Fruit fly (Drosophila melanogaster) whole organism, embryonic: ENCODE measurements around the gene Wdr92.

ENCODE experiments used
- Asciz ChIP-seq: fragments of 200-800 bp; sonication (Bioruptor generic); optimal IDR thresholded peaks from 2 replicates; lab custom pipeline; 2017; ENCODE audit warnings: missing biosample characterization, mild to moderate bottlenecking, missing genetic modification characterization, missing genetic modification reagents
- Blimp-1 ChIP-seq: fragments of 200-800 bp; sonication (Bioruptor generic); optimal IDR thresholded peaks from 3 replicates; lab custom pipeline; 2018; ENCODE audit warnings: missing biosample characterization, missing genetic modification characterization, mild to moderate bottlenecking, moderate library complexity, missing genetic modification reagents
- CG10431 ChIP-seq: fragments of 200-800 bp; sonication (Bioruptor generic); optimal IDR thresholded peaks from 3 replicates; lab custom pipeline; 2018; ENCODE audit warnings: missing biosample characterization, mild to moderate bottlenecking, missing genetic modification characterization
- CG13296 ChIP-seq: fragments of 200-800 bp; sonication (Bioruptor generic); optimal IDR thresholded peaks from 3 replicates; lab custom pipeline; 2018; ENCODE audit warnings: missing biosample characterization, mild to moderate bottlenecking, missing genetic modification characterization
- CG14050 ChIP-seq: fragments of 200-800 bp; sonication (Bioruptor generic); IDR thresholded peaks from 3 replicates; pipeline ENCODE4 v1.3.6; 2022; ENCODE audit warnings: missing biosample characterization, missing genetic modification characterization
- CG1529 ChIP-seq: fragments of 200-800 bp; sonication (Bioruptor generic); optimal IDR thresholded peaks from 3 replicates; lab custom pipeline; 2018; ENCODE audit warnings: missing biosample characterization, missing genetic modification characterization
- CG15601 ChIP-seq: fragments of 200-800 bp; sonication (Bioruptor generic); optimal IDR thresholded peaks from 3 replicates; lab custom pipeline; 2019; ENCODE audit warnings: missing biosample characterization, mild to moderate bottlenecking, missing genetic modification characterization, moderate library complexity
- CG15696 ChIP-seq: fragments of 200-800 bp; sonication (Bioruptor generic); optimal IDR thresholded peaks from 2 replicates; lab custom pipeline; 2019; ENCODE audit warnings: missing biosample characterization, mild to moderate bottlenecking, missing genetic modification characterization, moderate library complexity
- CG1602 ChIP-seq: fragments of 200-800 bp; sonication (Bioruptor generic); optimal IDR thresholded peaks from 3 replicates; lab custom pipeline; 2016; ENCODE audit warnings: missing biosample characterization, missing genetic modification characterization
- CG18262 ChIP-seq: fragments of 200-800 bp; optimal IDR thresholded peaks from 3 replicates; lab custom pipeline; 2019; ENCODE audit warnings: missing biosample characterization, mild to moderate bottlenecking, missing genetic modification characterization, moderate library complexity
- CG18476 ChIP-seq: fragments of 200-800 bp; sonication (Bioruptor generic); optimal IDR thresholded peaks from 2 replicates; lab custom pipeline; 2016; ENCODE audit warnings: missing biosample characterization, mild to moderate bottlenecking, missing genetic modification characterization
- CG2202 ChIP-seq: fragments of 200-800 bp; sonication (Bioruptor generic); optimal IDR thresholded peaks from 2 replicates; lab custom pipeline; 2018; ENCODE audit warnings: missing biosample characterization, mild to moderate bottlenecking, missing genetic modification characterization
- CG32532 ChIP-seq: fragments of 200-800 bp; sonication (Bioruptor generic); IDR thresholded peaks from 2 replicates; pipeline ENCODE4 v1.3.6; 2022; ENCODE audit warnings: missing biosample characterization, missing genetic modification characterization
- CG33557 ChIP-seq: fragments of 200-800 bp; sonication (Bioruptor generic); optimal IDR thresholded peaks from 2 replicates; lab custom pipeline; 2019; ENCODE audit warnings: missing biosample characterization, mild to moderate bottlenecking, missing genetic modification characterization, moderate library complexity
- CG3838 ChIP-seq: fragments of 200-800 bp; sonication (Bioruptor generic); optimal IDR thresholded peaks from 3 replicates; lab custom pipeline; 2016; ENCODE audit warnings: missing biosample characterization, missing genetic modification characterization
- CG4282 ChIP-seq: fragments of 200-800 bp; sonication (Bioruptor generic); optimal IDR thresholded peaks from 2 replicates; lab custom pipeline; 2016; ENCODE audit warnings: missing biosample characterization, missing genetic modification characterization
- CG4328 ChIP-seq: fragments of 200-800 bp; sonication (Bioruptor generic); optimal IDR thresholded peaks from 3 replicates; lab custom pipeline; 2017; ENCODE audit warnings: missing biosample characterization, missing genetic modification reagents, missing genetic modification characterization
- CG6654 ChIP-seq: fragments of 200-800 bp; sonication (Bioruptor generic); optimal IDR thresholded peaks from 2 replicates; lab custom pipeline; 2017; ENCODE audit warnings: missing biosample characterization, mild to moderate bottlenecking, missing genetic modification characterization
- CG6791 ChIP-seq: fragments of 200-800 bp; sonication (Bioruptor generic); IDR thresholded peaks from 3 replicates; pipeline ENCODE4 v1.3.6; 2022; ENCODE audit warnings: missing biosample characterization, missing genetic modification characterization; ENCODE audit not compliant: partially characterized antibody
- CG8290 ChIP-seq, 3 experiments: fragments of 200-800 bp; sonication (Bioruptor generic); optimal IDR thresholded peaks; 2 replicates each; lab custom pipeline; 2016 to 2019; ENCODE audit warnings: missing biosample characterization in 3 of 3, missing genetic modification characterization in 3 of 3, mild to moderate bottlenecking in 2 of 3, moderate library complexity in 1 of 3
- CG8388 ChIP-seq: fragments of 200-800 bp; sonication (Bioruptor generic); optimal IDR thresholded peaks from 2 replicates; lab custom pipeline; 2019; ENCODE audit warnings: missing biosample characterization, mild to moderate bottlenecking, missing genetic modification characterization, moderate library complexity
- HLH54F ChIP-seq: fragments of 200-800 bp; sonication (Bioruptor generic); optimal IDR thresholded peaks from 3 replicates; lab custom pipeline; 2016; ENCODE audit warnings: missing biosample characterization, missing genetic modification characterization
- Hr78 ChIP-seq, 2 experiments: fragments of 200-800 bp in 1 of 2; fragments of >200 bp in 1 of 2; sonication (Bioruptor generic) in 1 of 2; optimal IDR thresholded peaks; 2 replicates each; lab custom pipeline; 2017 to 2019; ENCODE audit warnings: missing biosample characterization in 2 of 2, missing genetic modification characterization in 2 of 2, mild to moderate bottlenecking in 1 of 2, moderate library complexity in 1 of 2
- MTF-1 ChIP-seq: fragments of 200-800 bp; sonication (Bioruptor generic); optimal IDR thresholded peaks from 2 replicates; lab custom pipeline; 2018; ENCODE audit warnings: missing biosample characterization, mild to moderate bottlenecking, missing genetic modification characterization, borderline replicate concordance
- aop ChIP-seq: fragments of 200-800 bp; sonication (Bioruptor generic); IDR thresholded peaks from 2 replicates; pipeline ENCODE4 v1.3.6; 2022; ENCODE audit warnings: missing biosample characterization, missing genetic modification characterization
- ara ChIP-seq: fragments of 200-800 bp; sonication (Bioruptor generic); IDR thresholded peaks from 2 replicates; pipeline ENCODE4 v1.3.6; 2022; ENCODE audit warnings: missing biosample characterization, missing genetic modification characterization
- bowl ChIP-seq: fragments of 200-800 bp; sonication (Bioruptor generic); IDR thresholded peaks from 2 replicates; pipeline ENCODE4 v1.3.6; 2022; ENCODE audit warnings: missing biosample characterization, missing genetic modification characterization
- cg ChIP-seq: fragments of 200-800 bp; sonication (Bioruptor generic); optimal IDR thresholded peaks from 3 replicates; lab custom pipeline; 2019; ENCODE audit warnings: missing biosample characterization, mild to moderate bottlenecking, missing genetic modification characterization, moderate library complexity
- chm ChIP-seq: fragments of 200-800 bp; sonication (Bioruptor generic); IDR thresholded peaks from 2 replicates; pipeline ENCODE4 v1.3.6; 2022; ENCODE audit warnings: missing biosample characterization, missing genetic modification characterization
- corto ChIP-seq: fragments of 200-800 bp; sonication (Bioruptor generic); optimal IDR thresholded peaks from 2 replicates; lab custom pipeline; 2016; ENCODE audit warnings: missing biosample characterization, mild to moderate bottlenecking, missing genetic modification characterization, moderate library complexity
- eve ChIP-seq, 2 experiments: fragments of >200 bp; optimal IDR thresholded peaks; 2 replicates each; lab custom pipeline; 2017; ENCODE audit warnings: missing biosample characterization in 2 of 2, missing genetic modification characterization in 2 of 2
- fd96Cb ChIP-seq: fragments of 200-800 bp; sonication (Bioruptor generic); optimal IDR thresholded peaks from 2 replicates; lab custom pipeline; 2018; ENCODE audit warnings: missing biosample characterization, mild to moderate bottlenecking, missing genetic modification characterization, moderate library complexity
- gcm ChIP-seq: fragments of 200-800 bp; sonication (Bioruptor generic); optimal IDR thresholded peaks from 2 replicates; lab custom pipeline; 2019; ENCODE audit warnings: missing biosample characterization, mild to moderate bottlenecking, missing genetic modification characterization, moderate library complexity
- ind ChIP-seq: fragments of 200-800 bp; sonication (Bioruptor generic); optimal IDR thresholded peaks from 3 replicates; lab custom pipeline; 2016; ENCODE audit warnings: missing biosample characterization, missing genetic modification characterization
- lola ChIP-seq, 3 experiments: fragments of >200 bp in 2 of 3; fragments of 200-800 bp in 1 of 3; sonication (Bioruptor generic) in 1 of 3; optimal IDR thresholded peaks; 2 replicates each; lab custom pipeline; 2017 to 2019; ENCODE audit warnings: missing biosample characterization in 3 of 3, missing genetic modification characterization in 3 of 3, mild to moderate bottlenecking in 1 of 3, moderate library complexity in 1 of 3
- lov ChIP-seq, 2 experiments: fragments of 200-800 bp in 1 of 2; fragments of >200 bp in 1 of 2; sonication (Bioruptor generic) in 1 of 2; IDR thresholded peaks in 1 of 2; optimal IDR thresholded peaks in 1 of 2; 2 replicates in 1 of 2; 3 replicates in 1 of 2; pipeline versions ENCODE4 v1.3.6 to Lab custom; 2017 to 2022; ENCODE audit warnings: missing biosample characterization in 1 of 2, missing genetic modification characterization in 1 of 2
- nerfin-1 ChIP-seq: fragments of 200-800 bp; sonication (Bioruptor generic); optimal IDR thresholded peaks from 3 replicates; lab custom pipeline; 2019; ENCODE audit warnings: missing biosample characterization, mild to moderate bottlenecking, missing genetic modification characterization, moderate library complexity
- pan ChIP-seq, 4 experiments: fragments of >200 bp in 3 of 4; fragments of 200-800 bp in 1 of 4; sonication (Bioruptor generic) in 1 of 4; optimal IDR thresholded peaks in 3 of 4; IDR thresholded peaks in 1 of 4; 2 replicates each; pipeline versions ENCODE4 v1.3.6 to Lab custom; 2017 to 2022; ENCODE audit warnings: missing biosample characterization in 2 of 4, missing genetic modification characterization in 2 of 4, mixed read lengths in 1 of 4
- rib ChIP-seq: fragments of 200-800 bp; sonication (Bioruptor generic); IDR thresholded peaks from 2 replicates; pipeline ENCODE4 v1.3.6; 2022; ENCODE audit warnings: missing biosample characterization, missing genetic modification characterization
- sc ChIP-seq, 3 experiments: fragments of >200 bp in 2 of 3; fragments of 200-800 bp in 1 of 3; sonication (Bioruptor generic) in 1 of 3; optimal IDR thresholded peaks; 2 replicates in 2 of 3; 3 replicates in 1 of 3; lab custom pipeline; 2017; ENCODE audit warnings: mild to moderate bottlenecking in 1 of 3, missing biosample characterization in 1 of 3, missing genetic modification characterization in 1 of 3, missing genetic modification reagents in 1 of 3
- sens-2 ChIP-seq: fragments of 200-800 bp; sonication (Bioruptor generic); IDR thresholded peaks from 2 replicates; pipeline ENCODE4 v1.3.6; 2022; ENCODE audit warnings: missing biosample characterization, missing genetic modification characterization
- stwl ChIP-seq: fragments of 200-800 bp; sonication (Bioruptor generic); optimal IDR thresholded peaks from 3 replicates; lab custom pipeline; 2018; ENCODE audit warnings: missing biosample characterization, mild to moderate bottlenecking, missing genetic modification characterization, moderate library complexity
- trem ChIP-seq: fragments of 200-800 bp; optimal IDR thresholded peaks from 3 replicates; lab custom pipeline; 2019; ENCODE audit warnings: missing biosample characterization, mild to moderate bottlenecking, missing genetic modification characterization, moderate library complexity
- twi ChIP-seq: fragments of 200-800 bp; optimal IDR thresholded peaks from 2 replicates; lab custom pipeline; 2019; ENCODE audit warnings: missing biosample characterization, mild to moderate bottlenecking, missing genetic modification characterization, moderate library complexity
- vfl ChIP-seq: fragments of 200-800 bp; sonication (Bioruptor generic); optimal IDR thresholded peaks from 2 replicates; lab custom pipeline; 2016; ENCODE audit warnings: missing biosample characterization, missing genetic modification characterization
- z ChIP-seq: fragments of 200-800 bp; sonication (Bioruptor generic); IDR thresholded peaks from 3 replicates; pipeline ENCODE4 v1.3.6; 2022; ENCODE audit warnings: missing biosample characterization, missing genetic modification characterization
- zfh2 ChIP-seq: fragments of 200-800 bp; sonication (Bioruptor generic); optimal IDR thresholded peaks from 2 replicates; lab custom pipeline; 2016; ENCODE audit warnings: missing biosample characterization, missing genetic modification characterization

Wdr92 gene

dm6 chr3L:17937315-17937714 is 29.4 kb downstream of the Wdr92 start (continued):
- TF ChIP-seq CG8290 (GFP tag; optimal IDR thresholded peaks at IDR 0.05; lab: Kevin White, UChicago): no peak
- peak in 1 of 2 experiments; percentile 33 for TF ChIP-seq CG8290 (tag; optimal IDR thresholded peaks at IDR 0.05; lab: Kevin White, UChicago)
- no peak for TF ChIP-seq CG14050 (GFP tag; lab: Robert Waterston, UW)
- no peak for TF ChIP-seq HLH54F
- TF ChIP-seq sens-2 (GFP tag; lab: Robert Waterston, UW): 0 out of 2 replicates have a peak, but pooled peaks have one; percentile 11
- peak; percentile 43 for TF ChIP-seq gcm (GFP tag; lab: Kevin White, UChicago)
- peak; percentile 41 for TF ChIP-seq Asciz
- TF ChIP-seq pan (optimal IDR thresholded peaks at IDR 0.05; lab: Kevin White, UChicago): no peak
- no peak for TF ChIP-seq pan (GFP tag; optimal IDR thresholded peaks at IDR 0.05 in 1 of 2, IDR thresholded peaks at IDR 0.05 in 1 of 2)
- TF ChIP-seq z: 0 out of 3 replicates have a peak, but pooled peaks have one; percentile 39
- TF ChIP-seq aop (GFP tag; lab: Robert Waterston, UW): no peak
- peak; percentile 18; the same call in 1 of the 2 replicates for TF ChIP-seq chm (GFP tag; lab: Robert Waterston, UW)
- TF ChIP-seq CG13296 (GFP tag; lab: Kevin White, UChicago): no peak
- TF ChIP-seq lov (optimal IDR thresholded peaks at IDR 0.05; lab: Kevin White, UChicago): no peak
- peak; percentile 68; the same call in 2 of the 3 replicates for TF ChIP-seq lov (GFP tag; IDR thresholded peaks at IDR 0.05; lab: Robert Waterston, UW)
- TF ChIP-seq CG10431: peak; percentile 87
- TF ChIP-seq ara (GFP tag; lab: Robert Waterston, UW): peak; percentile 56; the same call in 1 of the 2 replicates
- peak; percentile 69 for TF ChIP-seq CG15601 (tag; lab: Kevin White, UChicago)
- TF ChIP-seq CG4282 (GFP tag; lab: Kevin White, UChicago): no peak
- TF ChIP-seq bowl (GFP tag; lab: Robert Waterston, UW): no peak
- no peak for TF ChIP-seq corto (GFP tag; lab: Kevin White, UChicago)
- TF ChIP-seq CG6791 (GFP tag; lab: Robert Waterston, UW): no peak
- TF ChIP-seq Hr78 (GFP tag; optimal IDR thresholded peaks at IDR 0.05; lab: Kevin White, UChicago): peak in 1 of 2 experiments; percentile 31
- peak; percentile 42 for TF ChIP-seq CG8388 (GFP tag; lab: Kevin White, UChicago)
- peak; percentile 42 for TF ChIP-seq stwl (tag; lab: Kevin White, UChicago)
- no peak for TF ChIP-seq rib (GFP tag; lab: Robert Waterston, UW)
- TF ChIP-seq lola (GFP tag; optimal IDR thresholded peaks at IDR 0.05; lab: Kevin White, UChicago): peak in 1 of 3 experiments; percentile 45
- peak; percentile 15 for TF ChIP-seq fd96Cb (tag; lab: Kevin White, UChicago)
- TF ChIP-seq twi (tag; lab: Kevin White, UChicago): peak; percentile 38
- TF ChIP-seq CG18476 (GFP tag; lab: Kevin White, UChicago): no peak
- TF ChIP-seq CG33557 (GFP tag; lab: Kevin White, UChicago): peak; percentile 92
- no peak for TF ChIP-seq CG4328 (GFP tag; lab: Kevin White, UChicago)
- TF ChIP-seq MTF-1 (GFP tag; lab: Kevin White, UChicago): peak; percentile 44
- TF ChIP-seq CG15696 (tag; lab: Kevin White, UChicago): no peak
- TF ChIP-seq cg: no peak
- TF ChIP-seq CG18262 (tag; lab: Kevin White, UChicago): peak; percentile 47
- no peak for TF ChIP-seq sc (optimal IDR thresholded peaks at IDR 0.05; lab: Kevin White, UChicago)
- TF ChIP-seq sc (GFP tag; optimal IDR thresholded peaks at IDR 0.05; lab: Kevin White, UChicago): peak; percentile 39
- TF ChIP-seq Blimp-1 (GFP tag; lab: Kevin White, UChicago): peak; percentile 100
- no peak for TF ChIP-seq eve (GFP tag; optimal IDR thresholded peaks at IDR 0.05; lab: Kevin White, UChicago)
- TF ChIP-seq ind (GFP tag; lab: Kevin White, UChicago): no peak
- TF ChIP-seq trem (tag; lab: Kevin White, UChicago): peak; percentile 57
- TF ChIP-seq nerfin-1 (tag; lab: Kevin White, UChicago): peak; percentile 22
- no peak for TF ChIP-seq vfl (GFP tag; lab: Kevin White, UChicago)
- TF ChIP-seq zfh2 (GFP tag; lab: Kevin White, UChicago): no peak
- TF ChIP-seq CG32532 (GFP tag; lab: Robert Waterston, UW): no peak
- no peak for TF ChIP-seq CG6654 (GFP tag; lab: Kevin White, UChicago)
- TF ChIP-seq CG2202 (tag; lab: Kevin White, UChicago): peak; percentile 68
- TF ChIP-seq CG3838 (GFP tag; lab: Kevin White, UChicago): no peak
- TF ChIP-seq CG1529 (GFP tag; lab: Kevin White, UChicago): peak; percentile 52
- no peak for TF ChIP-seq CG1602
